Worm (Caenorhabditis elegans): ENCODE measurements around the gene K08E4.2.

The K08E4.2 gene

ce11 chrIV:12056603-12057002 is at the start of gene K08E4.2:
K08E4.2 (minus strand) TSS chrIV:12056656.
- no peak for TF ChIP-seq dmd-4 (tag; optimal IDR thresholded peaks at IDR 0.05)
- no peak for TF ChIP-seq nhr-23 (tag; optimal IDR thresholded peaks at IDR 0.05)
- TF ChIP-seq crh-2 (tag; optimal IDR thresholded peaks at IDR 0.05): no peak
- TF ChIP-seq nhr-237 (tag; optimal IDR thresholded peaks at IDR 0.05): no peak
- no peak for TF ChIP-seq nhr-6 (tag; optimal IDR thresholded peaks at IDR 0.05)

DNA sequence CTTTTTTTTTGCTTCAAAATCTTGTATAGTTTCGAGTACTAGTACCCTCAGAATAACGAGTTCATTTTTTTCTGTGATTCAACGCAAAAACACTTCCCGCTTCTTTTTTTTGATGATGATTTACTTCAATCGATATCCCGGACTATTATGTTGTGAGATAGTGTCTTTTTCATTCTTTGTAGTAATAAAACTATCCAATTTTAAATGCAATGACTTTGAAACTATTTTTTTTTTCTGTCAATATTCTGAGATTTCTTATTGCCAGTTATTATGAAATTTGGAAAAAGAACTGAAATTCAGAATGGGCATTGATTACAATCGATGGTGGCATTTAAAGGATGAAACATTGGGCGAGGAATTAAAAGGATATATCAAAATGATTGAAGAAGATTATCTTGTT is 49.1 kb upstream of the K08E4.2 start, which contains the start of gene M18.3:
TSS of gene M18.3 (plus strand) at position 301 of the 400 bp plus-strand sequence.
- TF ChIP-seq mdl-1 (tag; optimal IDR thresholded peaks at IDR 0.05) (no peak), sem-4 (tag; optimal IDR thresholded peaks at IDR 0.05) (no peak)

- TF ChIP-seq snpc-4 (tag; optimal IDR thresholded peaks at IDR 0.05): no peak
- no peak for TF ChIP-seq nhr-237 (tag; optimal IDR thresholded peaks at IDR 0.05)
- TF ChIP-seq ztf-1 (GFP tag; conservative IDR thresholded peaks at IDR 0.05): no peak
- TF ChIP-seq nhr-6 (tag; optimal IDR thresholded peaks at IDR 0.05): no peak
- no peak for TF ChIP-seq nhr-21 (tag; optimal IDR thresholded peaks at IDR 0.05)
These were observed 40.0 kb upstream of the K08E4.2 start, which contains the start of gene mon-2 for ce11 chrIV:12096479-12096878. mon-2 (plus strand) TSS chrIV:12096779.

DNA sequence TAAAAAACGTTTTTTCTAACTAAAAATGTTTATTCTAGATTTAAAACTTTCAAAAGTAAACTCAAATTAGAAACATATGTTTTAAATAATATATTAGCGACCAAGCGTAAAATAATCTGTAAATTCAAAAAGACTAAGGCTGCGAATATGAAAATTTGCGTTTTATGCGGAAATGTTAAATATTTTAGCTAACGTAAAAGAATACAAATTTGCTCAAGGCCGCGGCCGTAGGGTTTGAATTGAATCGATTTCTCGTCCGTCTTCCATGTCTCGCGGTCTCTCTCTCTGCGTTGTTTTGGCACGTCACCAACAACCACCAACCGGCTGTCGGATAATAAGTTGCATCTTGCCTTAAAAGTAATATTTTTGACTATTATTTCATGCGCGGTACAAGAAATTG is 37.4 kb upstream of the K08E4.2 start, which contains the start of gene F11A10.5:
TSS of gene F11A10.5 (plus strand) at position 301 of the 400 bp plus-strand sequence.
- TF ChIP-seq egl-27 (tag; optimal IDR thresholded peaks at IDR 0.05) (no peak), ztf-4 (tag; optimal IDR thresholded peaks at IDR 0.05) (no peak), nhr-129 (tag; optimal IDR thresholded peaks at IDR 0.05) (peak; percentile 46), crh-2 (tag; optimal IDR thresholded peaks at IDR 0.05) (peak; percentile 13), skn-1 (tag; optimal IDR thresholded peaks at IDR 0.05) (no peak)

DNA sequence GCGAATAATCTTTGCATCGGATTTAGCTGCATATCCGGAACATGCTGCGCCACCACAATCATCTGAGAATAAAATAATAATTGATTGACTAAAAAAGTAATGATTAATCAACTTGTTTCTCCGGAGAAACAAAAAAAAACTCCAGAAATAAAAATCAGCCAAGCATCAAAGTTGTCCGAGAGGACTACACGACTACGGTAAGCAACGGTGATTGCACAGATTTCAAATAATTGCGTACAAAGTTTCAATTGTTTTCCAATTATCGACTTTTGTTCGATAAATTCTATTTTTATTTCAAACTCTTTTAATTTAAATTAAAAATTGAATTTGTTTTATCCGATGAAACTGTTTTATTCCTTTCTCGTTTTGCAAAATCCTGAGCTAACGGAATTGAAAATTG is 36.9 kb upstream of the K08E4.2 start, which contains the start of gene cpsf-4:
TSS of gene cpsf-4 (minus strand) at position 62 of the 400 bp plus-strand sequence.
- TF ChIP-seq ama-1 (optimal IDR thresholded peaks at IDR 0.05): no peak
- peak in 1 of 2 experiments; percentile 72 for TF ChIP-seq lsy-2 (tag; optimal IDR thresholded peaks at IDR 0.05)
- peak; percentile 20 for TF ChIP-seq unc-55 (GFP tag; optimal IDR thresholded peaks at IDR 0.05)

DNA sequence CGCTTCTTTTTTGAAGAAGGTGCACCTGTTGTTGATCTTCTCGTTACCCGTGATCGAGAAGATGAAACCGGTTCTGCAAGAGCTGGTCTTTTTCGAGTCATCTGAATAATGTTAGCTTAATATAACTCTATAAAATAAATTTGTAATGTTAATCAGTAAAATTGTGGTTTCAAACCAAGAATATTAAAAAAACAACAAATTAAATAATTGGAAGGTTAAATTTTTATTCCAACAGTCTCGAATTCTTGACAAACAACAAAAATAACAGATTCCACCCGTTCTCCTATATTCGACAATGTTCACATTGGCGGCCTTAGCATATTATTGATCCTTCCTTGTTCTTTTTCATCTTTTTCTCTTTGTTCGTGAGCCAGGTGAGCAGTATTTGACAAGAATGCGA is 35.7 kb upstream of the K08E4.2 start, which contains the start of gene mig-32:
TSS of gene mig-32 (minus strand) at position 101 of the 400 bp plus-strand sequence.
- no peak for TF ChIP-seq unc-39 (tag; optimal IDR thresholded peaks at IDR 0.05)
- no peak for TF ChIP-seq ama-1 (optimal IDR thresholded peaks at IDR 0.05)
- TF ChIP-seq elt-1 (tag; optimal IDR thresholded peaks at IDR 0.05): no peak
- TF ChIP-seq ZK546.5 (tag; optimal IDR thresholded peaks at IDR 0.05): no peak
- no peak for TF ChIP-seq unc-55 (GFP tag; optimal IDR thresholded peaks at IDR 0.05)
- no peak for TF ChIP-seq nhr-11 (tag; optimal IDR thresholded peaks at IDR 0.05)
- TF ChIP-seq nhr-12 (tag; optimal IDR thresholded peaks at IDR 0.05): no peak
- no peak for TF ChIP-seq lsy-2 (tag; optimal IDR thresholded peaks at IDR 0.05)
- TF ChIP-seq nhr-129 (tag; optimal IDR thresholded peaks at IDR 0.05): no peak
- TF ChIP-seq blmp-1 (tag; optimal IDR thresholded peaks at IDR 0.05; ENCODE audit: insufficient read depth): no peak
- no peak for TF ChIP-seq gmeb-1 (tag; optimal IDR thresholded peaks at IDR 0.05)
- no peak for TF ChIP-seq ztf-1 (GFP tag; conservative IDR thresholded peaks at IDR 0.05)
- TF ChIP-seq lin-11 (tag; optimal IDR thresholded peaks at IDR 0.05): no peak
- no peak for TF ChIP-seq peb-1 (tag; optimal IDR thresholded peaks at IDR 0.05)
- no peak for TF ChIP-seq egl-27 (tag; optimal IDR thresholded peaks at IDR 0.05)
- TF ChIP-seq F13H6.1 (tag; optimal IDR thresholded peaks at IDR 0.05): no peak
- TF ChIP-seq Y55F3AM.14 (GFP tag; optimal IDR thresholded peaks at IDR 0.05): no peak
- TF ChIP-seq nhr-77 (tag; optimal IDR thresholded peaks at IDR 0.05): no peak
- no peak for TF ChIP-seq fos-1 (tag; optimal IDR thresholded peaks at IDR 0.05)

- no peak for TF ChIP-seq ZK546.5 (tag; optimal IDR thresholded peaks at IDR 0.05)
- no peak for TF ChIP-seq elt-1 (tag; optimal IDR thresholded peaks at IDR 0.05)
- TF ChIP-seq fos-1 (tag; optimal IDR thresholded peaks at IDR 0.05): no peak
- no peak for TF ChIP-seq ceh-16 (tag; optimal IDR thresholded peaks at IDR 0.05)
- no peak for TF ChIP-seq unc-39 (tag; optimal IDR thresholded peaks at IDR 0.05)
- TF ChIP-seq ztf-4 (tag; optimal IDR thresholded peaks at IDR 0.05): no peak
- no peak for TF ChIP-seq nhr-25 (tag; optimal IDR thresholded peaks at IDR 0.05)
- no peak for TF ChIP-seq nhr-77 (tag; optimal IDR thresholded peaks at IDR 0.05)
- TF ChIP-seq lin-39 (tag; optimal IDR thresholded peaks at IDR 0.05): no peak
These were observed 33.1 kb upstream of the K08E4.2 start, which contains the start of gene F11A10.6 for ce11 chrIV:12089551-12089950. F11A10.6 (minus strand) TSS chrIV:12089651.

All from whole organism, L2 larva.